In genomic region chr3L:15566484-15566955, dm6 we compare ENCODE assay signal across 1 fruit fly cellular context.
TF ChIP-seq lines count a peak whose summit lies in the region.

No protein-coding gene starts in this region.

TF ChIP-seq in whole organism, embryonic, 481 proteins besides CTCF, POLR2A, EP300 and RAD21 (continued from another document):
- no peak for TF ChIP-seq D19B (GFP tag; optimal IDR thresholded peaks at IDR 0.05; lab: Kevin White, UChicago)
- TF ChIP-seq CG31441 (GFP tag; IDR thresholded peaks at IDR 0.05; lab: Robert Waterston, UW), result no peak
- TF ChIP-seq CG2712 (tag; optimal IDR thresholded peaks at IDR 0.05; lab: Kevin White, UChicago), result no peak
- no peak for TF ChIP-seq prd (optimal IDR thresholded peaks at IDR 0.05; lab: Kevin White, UChicago)
- TF ChIP-seq prd (GFP tag; IDR thresholded peaks at IDR 0.05; lab: Robert Waterston, UW), result peak; percentile 19; the same call in 1 of the 3 replicates
- TF ChIP-seq CG9727 (GFP tag; optimal IDR thresholded peaks at IDR 0.05; lab: Kevin White, UChicago), result peak; percentile 68
- TF ChIP-seq CG43689 (GFP tag; IDR thresholded peaks at IDR 0.05; lab: Robert Waterston, UW), result no peak; the same call in 1 of the 2 replicates
- TF ChIP-seq CG2875 (GFP tag; optimal IDR thresholded peaks at IDR 0.05; lab: Kevin White, UChicago), result peak; percentile 78
- peak; percentile 88 for TF ChIP-seq ATbp (GFP tag; optimal IDR thresholded peaks at IDR 0.05; lab: Kevin White, UChicago)
- peak; percentile 53 for TF ChIP-seq salm (tag; optimal IDR thresholded peaks at IDR 0.05; lab: Kevin White, UChicago)
- TF ChIP-seq CG42726 (GFP tag; IDR thresholded peaks at IDR 0.05; lab: Robert Waterston, UW; ENCODE audit: partially characterized antibody), result no peak
- 0 out of 2 replicates have a peak, but pooled peaks have one; percentile 22 for TF ChIP-seq CG10321 (GFP tag; IDR thresholded peaks at IDR 0.05; lab: Robert Waterston, UW)
- TF ChIP-seq hkb (optimal IDR thresholded peaks at IDR 0.05; lab: Kevin White, UChicago), result no peak
- peak; percentile 59 for TF ChIP-seq hkb (GFP tag; IDR thresholded peaks at IDR 0.05; lab: Robert Waterston, UW)
- peak; percentile 48 for TF ChIP-seq CG18262 (tag; optimal IDR thresholded peaks at IDR 0.05; lab: Kevin White, UChicago)
- 0 out of 2 replicates have a peak, but pooled peaks have one; percentile 14 for TF ChIP-seq slbo (GFP tag; IDR thresholded peaks at IDR 0.05; lab: Robert Waterston, UW)
- no peak for TF ChIP-seq toy (GFP tag; IDR thresholded peaks at IDR 0.05; lab: Robert Waterston, UW)
- peak; percentile 62 for TF ChIP-seq da (GFP tag; optimal IDR thresholded peaks at IDR 0.05; lab: Kevin White, UChicago)
- TF ChIP-seq eve (GFP tag; optimal IDR thresholded peaks at IDR 0.05; lab: Kevin White, UChicago), result no peak
- no peak for TF ChIP-seq CG10959 (GFP tag; IDR thresholded peaks at IDR 0.05; lab: Robert Waterston, UW)
- peak in 1 of 2 experiments; percentile 58 for TF ChIP-seq crp (GFP tag; optimal IDR thresholded peaks at IDR 0.05; lab: Kevin White, UChicago)
- TF ChIP-seq seq (GFP tag; IDR thresholded peaks at IDR 0.05; lab: Robert Waterston, UW), result peak; percentile 70; the same call in 1 of the 2 replicates
- TF ChIP-seq Xbp1 (GFP tag; optimal IDR thresholded peaks at IDR 0.05; lab: Kevin White, UChicago), result peak; percentile 8
- no peak for TF ChIP-seq Optix (GFP tag; IDR thresholded peaks at IDR 0.05; lab: Robert Waterston, UW)
- no peak for TF ChIP-seq CG3726 (GFP tag; IDR thresholded peaks at IDR 0.05; lab: Robert Waterston, UW)
- peak; percentile 51 for TF ChIP-seq Oli (tag; optimal IDR thresholded peaks at IDR 0.05; lab: Kevin White, UChicago)
- no peak for TF ChIP-seq nau (GFP tag; optimal IDR thresholded peaks at IDR 0.05; lab: Kevin White, UChicago)
- peak; percentile 30 for TF ChIP-seq CG1647 (GFP tag; optimal IDR thresholded peaks at IDR 0.05; lab: Kevin White, UChicago)
- TF ChIP-seq wdn (GFP tag; IDR thresholded peaks at IDR 0.05; lab: Robert Waterston, UW), result peak; percentile 15
- peak; percentile 39 for TF ChIP-seq CG1603 (tag; optimal IDR thresholded peaks at IDR 0.05; lab: Kevin White, UChicago)
